Worm (Caenorhabditis elegans): ENCODE results near the gene cul-5.

ce11 chrV:10145653-10146052, 33.7 kb upstream of the cul-5 start, which contains the start of gene C51E3.9:
- TF ChIP-seq dao-5 (tag; optimal IDR thresholded peaks at IDR 0.05) (no peak), him-1 (tag; optimal IDR thresholded peaks at IDR 0.05) (no peak), W03F9.2 (tag; optimal IDR thresholded peaks at IDR 0.05) (no peak)

Data from whole organism, L4/young adult.